Fruit fly (Drosophila melanogaster) whole organism, prepupa: Measurements from ENCODE around the gene CG4073.

Source experiments
- Blimp-1 ChIP-seq: fragments of 200-800 bp; sonication (Bioruptor generic); optimal IDR thresholded peaks from 3 replicates; lab custom pipeline; 2017; ENCODE audit warnings: missing biosample characterization, missing genetic modification characterization, mild to moderate bottlenecking, moderate library complexity, missing genetic modification reagents
- CG10631 ChIP-seq: fragments of 200-800 bp; sonication (Bioruptor generic); optimal IDR thresholded peaks from 2 replicates; lab custom pipeline; 2016; ENCODE audit warnings: missing biosample characterization, missing genetic modification characterization
- CG11294 ChIP-seq: fragments of 200-800 bp; sonication (Bioruptor generic); IDR thresholded peaks from 2 replicates; pipeline ENCODE4 v1.3.6; 2022; ENCODE audit warnings: missing biosample characterization, missing genetic modification characterization
- CG11762 ChIP-seq: fragments of 200-800 bp; sonication (Bioruptor generic); optimal IDR thresholded peaks from 3 replicates; lab custom pipeline; 2016; ENCODE audit warnings: missing biosample characterization, missing genetic modification characterization; ENCODE audit not compliant: insufficient read depth
- CG16779 ChIP-seq: fragments of 200-800 bp; sonication (Bioruptor generic); optimal IDR thresholded peaks from 3 replicates; lab custom pipeline; 2017; ENCODE audit warnings: missing biosample characterization, mild to moderate bottlenecking, missing genetic modification characterization
- CG3032 ChIP-seq: fragments of 200-800 bp; optimal IDR thresholded peaks from 2 replicates; lab custom pipeline; 2019; ENCODE audit warnings: missing biosample characterization, mild to moderate bottlenecking, missing genetic modification characterization, moderate library complexity
- CG32006 ChIP-seq: fragments of 200-800 bp; sonication (Bioruptor generic); optimal IDR thresholded peaks from 3 replicates; lab custom pipeline; 2017; ENCODE audit warnings: missing biosample characterization, mild to moderate bottlenecking, missing genetic modification characterization
- CG34406 ChIP-seq: fragments of 200-800 bp; sonication (Bioruptor generic); optimal IDR thresholded peaks from 3 replicates; lab custom pipeline; 2016; ENCODE audit warnings: missing biosample characterization, missing genetic modification characterization
- CG4318 ChIP-seq: fragments of 200-800 bp; sonication (Bioruptor generic); optimal IDR thresholded peaks from 3 replicates; lab custom pipeline; 2017; ENCODE audit warnings: missing biosample characterization, mild to moderate bottlenecking, missing genetic modification characterization
- CG6163 ChIP-seq: fragments of 200-800 bp; sonication (Bioruptor generic); IDR thresholded peaks from 3 replicates; pipeline ENCODE4 v1.3.6; 2022; ENCODE audit warnings: missing biosample characterization, missing genetic modification characterization
- CG6808 ChIP-seq: fragments of 200-800 bp; sonication (Bioruptor generic); optimal IDR thresholded peaks from 3 replicates; lab custom pipeline; 2017; ENCODE audit warnings: missing biosample characterization, missing genetic modification characterization, mild to moderate bottlenecking, moderate library complexity, missing genetic modification reagents
- CG6854 ChIP-seq: fragments of 200-800 bp; sonication (Bioruptor generic); optimal IDR thresholded peaks from 2 replicates; lab custom pipeline; 2017; ENCODE audit warnings: missing biosample characterization, mild to moderate bottlenecking, missing genetic modification characterization
- CG7368 ChIP-seq: fragments of 200-800 bp; sonication (Bioruptor generic); optimal IDR thresholded peaks from 3 replicates; lab custom pipeline; 2016; ENCODE audit warnings: missing biosample characterization, missing genetic modification characterization
- CG8119 ChIP-seq: fragments of 200-800 bp; sonication (Bioruptor generic); IDR thresholded peaks from 3 replicates; pipeline ENCODE4 v1.3.6; 2022; ENCODE audit warnings: missing biosample characterization, missing genetic modification characterization
- Eip75B ChIP-seq: fragments of 200-800 bp; sonication (Bioruptor generic); optimal IDR thresholded peaks from 3 replicates; lab custom pipeline; 2016; ENCODE audit warnings: missing biosample characterization, missing genetic modification characterization
- Eip78C ChIP-seq: fragments of 200-800 bp; sonication (Bioruptor generic); peaks from one replicate; lab custom pipeline; 2016; ENCODE audit warnings: missing biosample characterization, missing genetic modification characterization
- Ets21C ChIP-seq: fragments of 200-800 bp; sonication (Bioruptor generic); optimal IDR thresholded peaks from 3 replicates; lab custom pipeline; 2016; ENCODE audit warnings: missing biosample characterization, missing genetic modification characterization
- Ets96B ChIP-seq: fragments of 200-800 bp; optimal IDR thresholded peaks from 2 replicates; lab custom pipeline; 2019; ENCODE audit warnings: missing biosample characterization, mild to moderate bottlenecking, missing genetic modification characterization, moderate library complexity
- Gug ChIP-seq: fragments of 200-800 bp; sonication (Bioruptor generic); IDR thresholded peaks from 2 replicates; pipeline ENCODE4 v1.3.6; 2022; ENCODE audit warnings: missing biosample characterization, missing genetic modification characterization
- Hr39 ChIP-seq: fragments of 200-800 bp; sonication (Bioruptor generic); optimal IDR thresholded peaks from 2 replicates; lab custom pipeline; 2016; ENCODE audit warnings: missing biosample characterization, missing genetic modification characterization
- Lpt ChIP-seq: fragments of 200-800 bp; sonication (Bioruptor generic); optimal IDR thresholded peaks from 3 replicates; lab custom pipeline; 2016; ENCODE audit warnings: missing biosample characterization, missing genetic modification characterization
- Met ChIP-seq: fragments of 200-800 bp; sonication (Bioruptor generic); optimal IDR thresholded peaks from 3 replicates; lab custom pipeline; 2016; ENCODE audit warnings: missing biosample characterization, missing genetic modification characterization
- OdsH ChIP-seq: fragments of 200-800 bp; sonication (Bioruptor generic); optimal IDR thresholded peaks from 3 replicates; lab custom pipeline; 2016; ENCODE audit warnings: missing biosample characterization, missing genetic modification characterization
- Smox ChIP-seq: fragments of 200-800 bp; sonication (Bioruptor generic); optimal IDR thresholded peaks from 3 replicates; lab custom pipeline; 2016; ENCODE audit warnings: missing biosample characterization, missing genetic modification characterization
- Sox102F ChIP-seq: fragments of 200-800 bp; sonication (Bioruptor generic); optimal IDR thresholded peaks from 2 replicates; lab custom pipeline; 2016; ENCODE audit warnings: missing biosample characterization, mild to moderate bottlenecking, missing genetic modification characterization
- Sox14 ChIP-seq: fragments of 200-800 bp; sonication (Bioruptor generic); optimal IDR thresholded peaks from 3 replicates; lab custom pipeline; 2016; ENCODE audit warnings: missing biosample characterization, missing genetic modification characterization
- acj6 ChIP-seq: fragments of 200-800 bp; sonication (Bioruptor generic); optimal IDR thresholded peaks from 3 replicates; lab custom pipeline; 2016; ENCODE audit warnings: missing biosample characterization, missing genetic modification characterization
- dac ChIP-seq: fragments of 200-800 bp; sonication (Bioruptor generic); optimal IDR thresholded peaks from 2 replicates; lab custom pipeline; 2017; ENCODE audit warnings: missing biosample characterization, mild to moderate bottlenecking, missing genetic modification characterization
- eg ChIP-seq: fragments of 200-800 bp; sonication (Bioruptor generic); IDR thresholded peaks from 3 replicates; pipeline ENCODE4 v1.3.6; 2022; ENCODE audit warnings: missing biosample characterization, missing genetic modification characterization
- fd59A ChIP-seq: fragments of 200-800 bp; sonication (Bioruptor generic); optimal IDR thresholded peaks from 2 replicates; lab custom pipeline; 2017; ENCODE audit warnings: missing biosample characterization, mild to moderate bottlenecking, missing genetic modification characterization, missing genetic modification reagents
- fd85E ChIP-seq: fragments of 200-800 bp; sonication (Bioruptor generic); optimal IDR thresholded peaks from 3 replicates; lab custom pipeline; 2016; ENCODE audit warnings: missing biosample characterization, missing genetic modification characterization
- fkh ChIP-seq: fragments of 200-800 bp; sonication (Bioruptor generic); optimal IDR thresholded peaks from 3 replicates; lab custom pipeline; 2017; ENCODE audit warnings: missing biosample characterization, mild to moderate bottlenecking, missing genetic modification characterization, moderate library complexity
- net ChIP-seq: fragments of 200-800 bp; sonication (Bioruptor generic); optimal IDR thresholded peaks from 3 replicates; lab custom pipeline; 2016; ENCODE audit warnings: missing biosample characterization, missing genetic modification characterization
- pdm3 ChIP-seq: fragments of 200-800 bp; sonication (Bioruptor generic); optimal IDR thresholded peaks from 3 replicates; lab custom pipeline; 2016; ENCODE audit warnings: missing biosample characterization, missing genetic modification characterization
- ss ChIP-seq, 2 experiments: fragments of 200-800 bp; sonication (Bioruptor generic); optimal IDR thresholded peaks; 2 replicates in 1 of 2; 3 replicates in 1 of 2; lab custom pipeline; 2017 to 2018; ENCODE audit warnings: mild to moderate bottlenecking in 2 of 2, missing biosample characterization in 2 of 2, missing genetic modification characterization in 2 of 2, moderate library complexity in 1 of 2
- svp ChIP-seq: fragments of 200-800 bp; sonication (Bioruptor generic); peaks from one replicate; lab custom pipeline; 2016; ENCODE audit warnings: missing biosample characterization, missing genetic modification characterization
- topi ChIP-seq: fragments of 200-800 bp; sonication (Bioruptor generic); optimal IDR thresholded peaks from 3 replicates; lab custom pipeline; 2016; ENCODE audit warnings: missing biosample characterization, missing genetic modification characterization
- vri ChIP-seq: fragments of 200-800 bp; sonication (Bioruptor generic); optimal IDR thresholded peaks from 3 replicates; lab custom pipeline; 2016; ENCODE audit warnings: missing biosample characterization, mild to moderate bottlenecking, missing genetic modification characterization

CG4073 gene

DNA sequence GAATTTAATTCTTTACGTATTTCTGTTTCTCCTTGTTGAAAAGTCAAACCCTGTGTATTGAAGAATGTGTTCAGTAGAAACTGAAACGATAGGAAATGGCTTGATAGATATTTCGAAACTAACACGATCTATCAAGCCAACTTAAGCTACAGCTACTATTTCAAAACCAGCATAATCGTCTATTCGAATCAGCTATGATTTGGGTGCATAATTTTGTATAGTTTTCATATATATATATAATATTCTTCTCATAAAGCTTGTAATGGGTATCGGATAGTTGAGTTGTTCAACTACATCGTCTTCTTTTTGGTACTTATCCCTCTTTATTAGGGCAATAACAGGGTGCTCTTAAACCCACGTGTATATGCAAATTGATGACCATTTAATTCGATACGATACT is 21.3 kb downstream of the CG4073 start, which contains the start of gene tomboy20 (continued):
- TF ChIP-seq Ets21C (GFP tag; lab: Kevin White, UChicago) = no peak
- TF ChIP-seq Met (GFP tag; lab: Kevin White, UChicago) = no peak
- TF ChIP-seq Ets96B (tag; lab: Kevin White, UChicago) = no peak
- TF ChIP-seq Sox102F (GFP tag; lab: Kevin White, UChicago) = no peak
- TF ChIP-seq, all 60 proteins: peak for 0

DNA sequence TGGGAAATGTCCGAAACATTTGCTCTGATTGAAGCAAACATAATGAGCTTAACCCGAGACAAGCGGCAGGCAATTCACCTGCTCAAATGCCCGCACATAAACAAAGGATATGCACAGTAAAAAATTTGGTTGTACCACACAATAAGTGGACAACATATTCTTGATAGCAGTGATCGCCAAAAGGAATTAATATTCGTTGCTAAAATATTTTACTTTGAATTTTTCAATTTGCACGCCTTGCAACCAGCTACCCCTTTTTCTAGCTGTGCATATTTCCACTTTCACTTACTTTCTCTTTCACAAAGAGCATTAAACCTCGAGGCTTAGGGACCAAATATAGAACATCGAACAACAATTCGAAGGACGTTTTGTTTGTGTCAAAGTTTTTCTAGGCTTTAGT is 33.1 kb downstream of the CG4073 start:
- TF ChIP-seq CG6854 (GFP tag; lab: Kevin White, UChicago) = no peak
- peak; percentile 9 for TF ChIP-seq CG32006 (GFP tag; lab: Kevin White, UChicago)
- TF ChIP-seq dac (GFP tag; lab: Kevin White, UChicago) = no peak
- no peak for TF ChIP-seq eg (GFP tag; lab: Robert Waterston, UW)
- no peak for TF ChIP-seq Eip75B
- TF ChIP-seq Eip78C (GFP tag; lab: Kevin White, UChicago) = no peak
- TF ChIP-seq Gug (GFP tag; lab: Robert Waterston, UW) = no peak
- no peak for TF ChIP-seq Sox14 (GFP tag; lab: Kevin White, UChicago)
- peak; percentile 42 for TF ChIP-seq svp
- TF ChIP-seq Blimp-1 (GFP tag; lab: Kevin White, UChicago) = no peak
- TF ChIP-seq fd85E (GFP tag; lab: Kevin White, UChicago) = no peak
- no peak for TF ChIP-seq ss (GFP tag; optimal IDR thresholded peaks at IDR 0.05; lab: Kevin White, UChicago)
- no peak for TF ChIP-seq fkh (GFP tag; lab: Kevin White, UChicago)
- TF ChIP-seq CG11294 (GFP tag; lab: Robert Waterston, UW) = no peak
- TF ChIP-seq Smox = no peak
- TF ChIP-seq Hr39 (GFP tag; lab: Kevin White, UChicago) = peak; percentile 10
- no peak for TF ChIP-seq CG16779 (tag; lab: Kevin White, UChicago)
- TF ChIP-seq fd59A = no peak
- no peak for TF ChIP-seq CG4318
- no peak for TF ChIP-seq Met (GFP tag; lab: Kevin White, UChicago)
- no peak for TF ChIP-seq pdm3

DNA sequence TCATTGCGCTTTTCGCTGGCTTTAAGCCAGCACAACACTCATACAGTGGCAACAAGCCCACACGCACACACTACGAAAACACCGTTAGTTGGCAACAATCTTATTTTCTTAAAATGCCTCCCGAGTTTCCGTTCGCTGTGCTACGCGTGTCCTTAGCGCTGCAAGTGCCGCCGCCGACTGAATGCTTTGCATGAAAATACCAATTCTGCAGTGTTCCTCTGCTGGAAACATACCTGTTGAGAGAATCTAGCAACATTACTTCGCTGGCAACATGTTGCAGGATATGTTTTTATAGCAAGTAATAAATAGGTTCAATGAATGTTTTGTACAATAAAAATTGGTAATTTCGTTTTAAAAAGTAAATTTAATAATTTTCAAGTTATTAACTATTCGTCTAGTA is 36.5 kb downstream of the CG4073 start, which contains the start of gene TkR86C:
Gene TkR86C (minus strand): TSS at position 168 of the 400 bp plus-strand sequence.
- TF ChIP-seq CG34406 (GFP tag; lab: Kevin White, UChicago) (no peak), svp (no peak), Met (GFP tag; lab: Kevin White, UChicago) (no peak), acj6 (GFP tag; lab: Kevin White, UChicago) (no peak), net (GFP tag; lab: Kevin White, UChicago) (no peak), CG7368 (no peak), CG3032 (tag; lab: Kevin White, UChicago) (no peak), CG8119 (GFP tag; lab: Robert Waterston, UW) (no peak), CG6163 (GFP tag; lab: Robert Waterston, UW) (no peak), OdsH (GFP tag; lab: Kevin White, UChicago) (no peak), Lpt (GFP tag; lab: Kevin White, UChicago) (no peak), CG10631 (GFP tag; lab: Kevin White, UChicago) (no peak), Gug (GFP tag; lab: Robert Waterston, UW) (no peak), Smox (no peak), Sox102F (GFP tag; lab: Kevin White, UChicago) (no peak), vri (GFP tag; lab: Kevin White, UChicago) (no peak), CG6808 (GFP tag; lab: Kevin White, UChicago) (no peak)

DNA sequence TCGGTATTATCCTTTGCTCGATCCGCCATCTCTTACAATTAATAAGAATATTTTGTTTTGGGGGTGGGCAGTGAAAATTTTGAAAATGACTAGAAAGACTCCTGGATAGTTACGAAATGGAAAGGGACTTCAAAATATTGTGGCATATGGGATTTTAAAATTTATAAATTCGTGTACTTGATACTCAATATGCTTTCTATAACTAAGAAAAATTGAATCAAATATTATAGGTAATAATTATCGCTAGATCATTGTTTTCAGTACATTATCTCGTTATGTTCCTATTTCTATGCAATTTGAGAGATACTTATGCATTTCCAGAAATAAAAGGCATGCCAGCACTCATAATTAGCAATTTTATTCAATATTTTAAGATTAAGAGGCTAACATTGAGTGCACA is 40.9 kb downstream of the CG4073 start, which contains the start of gene CG14691:
Gene CG14691 (minus strand): TSS at position 101 of the 400 bp plus-strand sequence.
- no peak for TF ChIP-seq CG8119 (GFP tag; lab: Robert Waterston, UW)
- TF ChIP-seq pdm3 = no peak
- TF ChIP-seq topi (GFP tag; lab: Kevin White, UChicago) = no peak
- no peak for TF ChIP-seq CG32006 (GFP tag; lab: Kevin White, UChicago)
- TF ChIP-seq CG3032 (tag; lab: Kevin White, UChicago) = no peak
- TF ChIP-seq CG11762 (GFP tag; lab: Kevin White, UChicago) = no peak
- TF ChIP-seq CG6163 (GFP tag; lab: Robert Waterston, UW) = no peak
- TF ChIP-seq, all 60 proteins: peak for 0
